Worm (Caenorhabditis elegans) whole organism, L4 larva: ENCODE data around the gene K05F1.10.

Experiments
- ama-1 ChIP-seq: fragments of 150-350 bp; optimal IDR thresholded peaks from 2 replicates; lab custom pipeline; 2014; ENCODE audit warnings: inconsistent platforms, mixed read lengths
- ctbp-1 ChIP-seq: fragments of 200-800 bp; sonication (Bioruptor generic); IDR thresholded peaks from 2 replicates; pipeline ENCODE4 v1.3.6; 2022; ENCODE audit warnings: missing genetic modification reagents, missing genetic modification characterization, missing compliant biosample characterization
- gei-8 ChIP-seq: fragments of 200-800 bp; sonication (Bioruptor generic); optimal IDR thresholded peaks from 2 replicates; lab custom pipeline; 2018; ENCODE audit warnings: mild to moderate bottlenecking, missing genetic modification characterization, missing compliant biosample characterization
- mep-1 ChIP-seq: fragments of 150-350 bp; sonication (generic microtip); optimal IDR thresholded peaks from 3 replicates; lab custom pipeline; 2014; ENCODE audit warnings: missing biosample characterization, missing genetic modification characterization
- nhr-102 ChIP-seq: sonication (generic microtip); optimal IDR thresholded peaks from 2 replicates; lab custom pipeline; 2016; ENCODE audit warnings: mild to moderate bottlenecking, missing genetic modification characterization, moderate library complexity, missing compliant biosample characterization
- nhr-11 ChIP-seq: fragments of 150-350 bp; optimal IDR thresholded peaks from 2 replicates; lab custom pipeline; 2014; ENCODE audit warnings: missing biosample characterization, missing genetic modification characterization
- nhr-28 ChIP-seq: fragments of 150-350 bp; optimal IDR thresholded peaks from 2 replicates; lab custom pipeline; 2014; ENCODE audit warnings: missing biosample characterization, missing genetic modification characterization
- nhr-77 ChIP-seq: fragments of 150-350 bp; optimal IDR thresholded peaks from 2 replicates; lab custom pipeline; 2014; ENCODE audit warnings: missing biosample characterization, missing genetic modification characterization
- pqm-1 ChIP-seq: sonication (generic microtip); optimal IDR thresholded peaks from 2 replicates; lab custom pipeline; 2017; ENCODE audit warnings: missing biosample characterization, missing genetic modification characterization
- snpc-4 ChIP-seq: fragments of 150-350 bp; optimal IDR thresholded peaks from 2 replicates; lab custom pipeline; 2014; ENCODE audit warnings: missing biosample characterization, missing genetic modification characterization
- spr-1 ChIP-seq: sonication (generic microtip); optimal IDR thresholded peaks from 2 replicates; lab custom pipeline; 2016; ENCODE audit warnings: mild to moderate bottlenecking, missing genetic modification characterization, missing compliant biosample characterization
- unc-62 ChIP-seq, 3 experiments: fragments of 150-350 bp in 1 of 3; sonication (generic microtip); optimal IDR thresholded peaks in 2 of 3; peaks in 1 of 3; 1 replicate in 1 of 3; 2 replicates in 2 of 3; lab custom pipeline; 2014 to 2017; ENCODE audit warnings: missing biosample characterization in 3 of 3, missing genetic modification characterization in 3 of 3, missing genetic modification reagents in 3 of 3, missing genotype in 1 of 3
- zip-2 ChIP-seq: fragments of 150-350 bp; optimal IDR thresholded peaks from 2 replicates; lab custom pipeline; 2014; ENCODE audit warnings: missing biosample characterization, missing genetic modification characterization

DNA sequence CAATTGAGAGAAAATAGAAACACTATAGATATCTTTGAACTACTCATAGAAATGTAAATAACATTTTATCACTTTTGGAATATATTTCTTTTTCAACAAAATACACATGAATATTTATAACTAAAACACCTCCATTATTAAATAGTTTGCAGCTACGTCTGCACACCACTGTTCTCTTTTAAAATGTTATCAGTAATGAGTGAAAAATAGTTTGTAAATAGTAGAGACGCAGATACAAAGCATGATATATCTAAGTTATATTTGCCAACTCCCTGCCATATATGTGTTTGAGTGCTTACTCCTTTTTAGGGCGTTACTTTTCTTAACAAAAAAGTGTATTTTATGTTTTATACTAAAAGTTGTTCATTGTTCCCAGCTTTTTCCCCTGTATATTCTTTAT lies 40.9 kb upstream of the K05F1.10 start:
- TF ChIP-seq nhr-77 (tag; lab: Kevin White, UChicago): no peak
- TF ChIP-seq snpc-4: no peak
- no peak for TF ChIP-seq nhr-11 (tag; lab: Kevin White, UChicago)
- peak; percentile 12 for TF ChIP-seq pqm-1 (tag; lab: Kevin White, UChicago)
- TF ChIP-seq spr-1 (tag; lab: Kevin White, UChicago): no peak
- TF ChIP-seq unc-62 (GFP tag; optimal IDR thresholded peaks at IDR 0.05 in 1 of 2; lab: Kevin White, UChicago): no peak
- no peak for TF ChIP-seq unc-62 (tag; optimal IDR thresholded peaks at IDR 0.05; lab: Kevin White, UChicago)
- TF ChIP-seq nhr-28 (tag; lab: Kevin White, UChicago): peak; percentile 72
- TF ChIP-seq mep-1 (tag; lab: Kevin White, UChicago): no peak
- no peak for TF ChIP-seq ctbp-1 (GFP tag; lab: Robert Waterston, UW)
- no peak for TF ChIP-seq gei-8
- no peak for TF ChIP-seq ama-1
- no peak for TF ChIP-seq nhr-102 (tag; lab: Kevin White, UChicago)
- no peak for TF ChIP-seq zip-2
